Fruit fly (Drosophila melanogaster) whole organism, pupa: ENCODE results near the gene ValRS-m.

Experiments
- CG13204 ChIP-seq: fragments of 200-800 bp; sonication (Bioruptor generic); optimal IDR thresholded peaks from 2 replicates; lab custom pipeline; 2018; ENCODE audit warnings: missing biosample characterization, mild to moderate bottlenecking, missing genetic modification characterization, moderate library complexity
- CG14655 ChIP-seq: fragments of 200-800 bp; sonication (Bioruptor generic); optimal IDR thresholded peaks from 3 replicates; lab custom pipeline; 2017; ENCODE audit warnings: mild to moderate bottlenecking, missing biosample characterization, missing genetic modification reagents, missing genetic modification characterization
- CG4496 ChIP-seq: fragments of 200-800 bp; sonication (Bioruptor generic); IDR thresholded peaks from 3 replicates; pipeline ENCODE4 v1.3.6; 2022; ENCODE audit warnings: missing biosample characterization, missing genetic modification characterization
- CG8159 ChIP-seq: fragments of 200-800 bp; sonication (Bioruptor generic); optimal IDR thresholded peaks from 3 replicates; lab custom pipeline; 2018; ENCODE audit warnings: missing biosample characterization, mild to moderate bottlenecking, missing genetic modification characterization, moderate library complexity
- CG8301 ChIP-seq: fragments of 200-800 bp; sonication (Bioruptor generic); optimal IDR thresholded peaks from 2 replicates; lab custom pipeline; 2018; ENCODE audit warnings: missing biosample characterization, mild to moderate bottlenecking, missing genetic modification characterization
- CG9948 ChIP-seq: fragments of 200-800 bp; sonication (Bioruptor generic); optimal IDR thresholded peaks from 2 replicates; lab custom pipeline; 2018; ENCODE audit warnings: missing biosample characterization, mild to moderate bottlenecking, missing genetic modification characterization, moderate library complexity
- D1 ChIP-seq: fragments of 200-800 bp; sonication (Bioruptor generic); optimal IDR thresholded peaks from 2 replicates; lab custom pipeline; 2018; ENCODE audit warnings: missing biosample characterization, mild to moderate bottlenecking, missing genetic modification characterization, moderate library complexity
- EcR ChIP-seq: fragments of 200-800 bp; sonication (Bioruptor generic); optimal IDR thresholded peaks from 3 replicates; lab custom pipeline; 2019; ENCODE audit warnings: missing biosample characterization, missing genetic modification characterization, mild to moderate bottlenecking, moderate library complexity, missing genetic modification reagents
- Ets98B ChIP-seq: fragments of 200-800 bp; sonication (Bioruptor generic); IDR thresholded peaks from 2 replicates; pipeline ENCODE4 v1.3.6; 2022; ENCODE audit warnings: missing biosample characterization, missing genetic modification characterization
- Pif1A ChIP-seq: fragments of 200-800 bp; sonication (Bioruptor generic); optimal IDR thresholded peaks from 3 replicates; lab custom pipeline; 2016; ENCODE audit warnings: missing biosample characterization, missing genetic modification characterization
- Pif1B ChIP-seq: fragments of 200-800 bp; sonication (Bioruptor generic); optimal IDR thresholded peaks from 3 replicates; lab custom pipeline; 2016; ENCODE audit warnings: missing biosample characterization, missing genetic modification characterization

- TF ChIP-seq CG9948, result no peak
- no peak for TF ChIP-seq EcR (GFP tag; lab: Kevin White, UChicago)
- TF ChIP-seq CG8159 (tag; lab: Kevin White, UChicago), result no peak
- no peak for TF ChIP-seq Pif1B (GFP tag; lab: Kevin White, UChicago)
- TF ChIP-seq D1 (tag; lab: Kevin White, UChicago), result no peak
- no peak for TF ChIP-seq CG13204
- no peak for TF ChIP-seq Pif1A (GFP tag; lab: Kevin White, UChicago)
- peak; percentile 27; the same call in 1 of the 3 replicates for TF ChIP-seq CG4496 (GFP tag; lab: Robert Waterston, UW)
- no peak for TF ChIP-seq CG8301
- no peak for TF ChIP-seq CG14655 (GFP tag; lab: Kevin White, UChicago)
- no peak for TF ChIP-seq Ets98B (GFP tag; lab: Robert Waterston, UW)
These were observed 20.7 kb upstream of the ValRS-m start for dm6 chr3L:8985132-8985847.
